Worm (Caenorhabditis elegans): ENCODE data around the gene F22B8.3.

F22B8.3 gene

ce11 chrV:16120499-16120898 is 29.7 kb downstream of the F22B8.3 start:
- TF ChIP-seq ceh-13 (GFP tag; optimal IDR thresholded peaks at IDR 0.05) = no peak

ce11 chrV:16120922-16121321 is 30.1 kb downstream of the F22B8.3 start, which contains the start of gene skr-3:
Gene skr-3, plus strand, starts transcription at chrV:16121084.
- no peak for TF ChIP-seq ets-7 (tag; optimal IDR thresholded peaks at IDR 0.05)
- TF ChIP-seq scrt-1 (GFP tag; IDR thresholded peaks at IDR 0.05) = no peak
- no peak for TF ChIP-seq ceh-13 (GFP tag; optimal IDR thresholded peaks at IDR 0.05)
- no peak for TF ChIP-seq ceh-36 (tag; optimal IDR thresholded peaks at IDR 0.05)
- no peak for TF ChIP-seq tbx-37 (GFP tag; conservative IDR thresholded peaks at IDR 0.05)
- no peak for TF ChIP-seq tbx-11 (GFP tag; IDR thresholded peaks at IDR 0.05)
- TF ChIP-seq aly-1 (tag; optimal IDR thresholded peaks at IDR 0.05) = no peak
- TF ChIP-seq B0310.2 (tag; optimal IDR thresholded peaks at IDR 0.05) = no peak
- no peak for TF ChIP-seq hnd-1 (tag; optimal IDR thresholded peaks at IDR 0.05)
- no peak for TF ChIP-seq pes-1 (GFP tag; IDR thresholded peaks at IDR 0.05)
- TF ChIP-seq hmbx-1 (tag; optimal IDR thresholded peaks at IDR 0.05) = no peak
- no peak for TF ChIP-seq sea-1 (GFP tag; conservative IDR thresholded peaks at IDR 0.05)
- TF ChIP-seq ama-1 (optimal IDR thresholded peaks at IDR 0.05) = no peak
- no peak for TF ChIP-seq F13C5.2 (tag; optimal IDR thresholded peaks at IDR 0.05)
- TF ChIP-seq flt-1 (GFP tag; IDR thresholded peaks at IDR 0.05) = no peak
- TF ChIP-seq tra-4 (tag; optimal IDR thresholded peaks at IDR 0.05) = no peak

ce11 chrV:16121451-16121850 is 30.7 kb downstream of the F22B8.3 start:
- no peak for TF ChIP-seq hmbx-1 (tag; optimal IDR thresholded peaks at IDR 0.05)
- no peak for TF ChIP-seq hnd-1 (tag; optimal IDR thresholded peaks at IDR 0.05)
- no peak for TF ChIP-seq tbx-37 (GFP tag; conservative IDR thresholded peaks at IDR 0.05)
- no peak for TF ChIP-seq tbx-11 (GFP tag; IDR thresholded peaks at IDR 0.05)
- no peak for TF ChIP-seq flt-1 (GFP tag; IDR thresholded peaks at IDR 0.05)
- no peak for TF ChIP-seq B0310.2 (tag; optimal IDR thresholded peaks at IDR 0.05)
- no peak for TF ChIP-seq aly-1 (tag; optimal IDR thresholded peaks at IDR 0.05)
- TF ChIP-seq sea-1 (GFP tag; conservative IDR thresholded peaks at IDR 0.05) = no peak
- no peak for TF ChIP-seq pes-1 (GFP tag; IDR thresholded peaks at IDR 0.05)
- TF ChIP-seq tra-4 (tag; optimal IDR thresholded peaks at IDR 0.05) = no peak
- no peak for TF ChIP-seq ama-1 (optimal IDR thresholded peaks at IDR 0.05)
- TF ChIP-seq ceh-13 (GFP tag; optimal IDR thresholded peaks at IDR 0.05) = no peak
- TF ChIP-seq ceh-36 (tag; optimal IDR thresholded peaks at IDR 0.05) = no peak
- TF ChIP-seq hmg-4 (GFP tag; optimal IDR thresholded peaks at IDR 0.05) = no peak
- no peak for TF ChIP-seq F13C5.2 (tag; optimal IDR thresholded peaks at IDR 0.05)

- TF ChIP-seq sea-1 (GFP tag; conservative IDR thresholded peaks at IDR 0.05) = no peak
- TF ChIP-seq pes-1 (GFP tag; IDR thresholded peaks at IDR 0.05) = no peak
- no peak for TF ChIP-seq ets-7 (tag; optimal IDR thresholded peaks at IDR 0.05)
- TF ChIP-seq flt-1 (GFP tag; IDR thresholded peaks at IDR 0.05) = no peak
- TF ChIP-seq B0310.2 (tag; optimal IDR thresholded peaks at IDR 0.05) = no peak
- TF ChIP-seq tra-4 (tag; optimal IDR thresholded peaks at IDR 0.05) = no peak
- TF ChIP-seq scrt-1 (GFP tag; IDR thresholded peaks at IDR 0.05) = no peak
These were observed 34.0 kb downstream of the F22B8.3 start, which contains the start of gene nhr-111 for ce11 chrV:16124739-16125138. Gene nhr-111, minus strand, starts transcription at chrV:16124839.

- TF ChIP-seq tra-4 (tag; optimal IDR thresholded peaks at IDR 0.05) (no peak), F13C5.2 (tag; optimal IDR thresholded peaks at IDR 0.05) (no peak), hnd-1 (tag; optimal IDR thresholded peaks at IDR 0.05) (no peak), hmbx-1 (tag; optimal IDR thresholded peaks at IDR 0.05) (no peak), ets-7 (tag; optimal IDR thresholded peaks at IDR 0.05) (no peak), ceh-36 (tag; optimal IDR thresholded peaks at IDR 0.05) (no peak), pes-1 (GFP tag; IDR thresholded peaks at IDR 0.05) (no peak), tbx-11 (GFP tag; IDR thresholded peaks at IDR 0.05) (no peak), scrt-1 (GFP tag; IDR thresholded peaks at IDR 0.05) (no peak), ceh-13 (GFP tag; optimal IDR thresholded peaks at IDR 0.05) (no peak), ama-1 (optimal IDR thresholded peaks at IDR 0.05) (no peak)
These were observed 36.6 kb downstream of the F22B8.3 start, which contains the start of gene fbxa-143 for ce11 chrV:16127401-16127800. Gene fbxa-143, minus strand, starts transcription at chrV:16127501.

ce11 chrV:16129116-16129515 is 38.3 kb downstream of the F22B8.3 start:
- TF ChIP-seq aly-1 (tag; optimal IDR thresholded peaks at IDR 0.05) = no peak

ce11 chrV:16131249-16131648 is 40.5 kb downstream of the F22B8.3 start, which contains the start of gene fbxa-142:
Gene fbxa-142, minus strand, starts transcription at chrV:16131349.
- TF ChIP-seq tra-4 (tag; optimal IDR thresholded peaks at IDR 0.05) (no peak), tbx-37 (GFP tag; conservative IDR thresholded peaks at IDR 0.05) (no peak), hnd-1 (tag; optimal IDR thresholded peaks at IDR 0.05) (no peak), tbx-11 (GFP tag; IDR thresholded peaks at IDR 0.05) (no peak), ets-7 (tag; optimal IDR thresholded peaks at IDR 0.05) (no peak), pes-1 (GFP tag; IDR thresholded peaks at IDR 0.05) (no peak), ceh-36 (tag; optimal IDR thresholded peaks at IDR 0.05) (no peak), flt-1 (GFP tag; IDR thresholded peaks at IDR 0.05) (no peak), B0310.2 (tag; optimal IDR thresholded peaks at IDR 0.05) (no peak), sea-1 (GFP tag; conservative IDR thresholded peaks at IDR 0.05) (no peak), ama-1 (optimal IDR thresholded peaks at IDR 0.05) (no peak), aly-1 (tag; optimal IDR thresholded peaks at IDR 0.05) (no peak), hmg-4 (GFP tag; optimal IDR thresholded peaks at IDR 0.05) (no peak), F13C5.2 (tag; optimal IDR thresholded peaks at IDR 0.05) (no peak), scrt-1 (GFP tag; IDR thresholded peaks at IDR 0.05) (no peak), ceh-13 (GFP tag; optimal IDR thresholded peaks at IDR 0.05) (no peak), hmbx-1 (tag; optimal IDR thresholded peaks at IDR 0.05) (no peak)

ce11 chrV:16132215-16132614 is 41.4 kb downstream of the F22B8.3 start:
- TF ChIP-seq tbx-37 (GFP tag; conservative IDR thresholded peaks at IDR 0.05) (no peak), ets-7 (tag; optimal IDR thresholded peaks at IDR 0.05) (no peak)
